Worm (Caenorhabditis elegans) whole organism, late embryonic: ENCODE results near the gene pes-9.
A peak's percentile ranks its signal among the peaks of the same experiment; 100 is the strongest.

ENCODE experiments used
- ceh-22 ChIP-seq: sonication (generic microtip); optimal IDR thresholded peaks from 2 replicates; lab custom pipeline; 2017; ENCODE audit warnings: missing biosample characterization, missing genetic modification characterization
- ceh-24 ChIP-seq: sonication (generic microtip); optimal IDR thresholded peaks from 2 replicates; lab custom pipeline; 2016; ENCODE audit warnings: mild to moderate bottlenecking, missing genetic modification characterization, missing compliant biosample characterization
- ceh-30 ChIP-seq: fragments of 150-350 bp; optimal IDR thresholded peaks from 2 replicates; lab custom pipeline; 2014; ENCODE audit warnings: missing biosample characterization, missing genetic modification characterization
- ceh-6 ChIP-seq: fragments of 200-800 bp; sonication (Bioruptor generic); optimal IDR thresholded peaks from 2 replicates; lab custom pipeline; 2018; ENCODE audit warnings: mild to moderate bottlenecking, missing genetic modification characterization, missing compliant biosample characterization
- tbx-7 ChIP-seq: sonication (generic microtip); optimal IDR thresholded peaks from 2 replicates; lab custom pipeline; 2016; ENCODE audit warnings: missing genotype, missing genetic modification characterization, missing compliant biosample characterization
- ztf-16 ChIP-seq: sonication (generic microtip); optimal IDR thresholded peaks from 2 replicates; lab custom pipeline; 2017; ENCODE audit warnings: missing genetic modification characterization, missing compliant biosample characterization

Gene pes-9

DNA sequence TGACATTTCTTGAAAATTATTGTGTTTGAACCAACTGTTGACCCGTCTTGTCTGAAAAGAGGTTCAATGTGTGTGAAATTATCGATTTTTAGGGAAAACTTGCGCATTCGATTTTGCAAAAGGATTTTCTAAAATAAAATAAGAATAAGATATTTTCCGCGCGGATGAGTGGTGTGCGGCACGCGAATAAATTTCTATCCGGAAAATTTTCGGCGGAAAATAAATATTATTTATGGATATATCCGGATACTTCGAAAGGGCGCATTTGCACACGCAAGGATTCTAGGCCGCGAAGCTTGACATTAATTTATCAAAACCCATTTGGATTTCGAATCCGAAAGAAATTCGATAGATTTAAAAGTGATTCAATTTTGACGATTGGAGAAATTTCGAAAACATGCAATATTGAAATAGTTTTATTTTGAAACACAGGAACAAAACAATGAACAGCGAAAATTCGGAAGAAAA is 51.0 kb downstream of the pes-9 start, which contains the start of gene rike-1 (continued):
- peak; percentile 61 for TF ChIP-seq ztf-16 (tag; lab: Kevin White, UChicago)
- TF ChIP-seq ceh-22: no peak
- no peak for TF ChIP-seq ceh-30 (tag; lab: Kevin White, UChicago)
- TF ChIP-seq tbx-7 (tag; lab: Kevin White, UChicago): no peak
- TF ChIP-seq ceh-24 (tag; lab: Kevin White, UChicago): no peak
- TF ChIP-seq ceh-6: no peak
- TF ChIP-seq, all 69 proteins: peak for 6
